Fruit fly (Drosophila melanogaster) whole organism, wandering third instar larva: ENCODE data around the gene CG6878.

Source experiments
- CG32264 ChIP-seq: fragments of 200-800 bp; sonication (Bioruptor generic); optimal IDR thresholded peaks from 2 replicates; lab custom pipeline; 2016; ENCODE audit warnings: missing biosample characterization, missing genetic modification characterization
- Hr78 ChIP-seq: fragments of >200 bp; optimal IDR thresholded peaks from 2 replicates; lab custom pipeline; 2017; ENCODE audit warnings: missing biosample characterization, missing genetic modification characterization
- Vsx2 ChIP-seq: fragments of 200-300, 225-300 bp; sonication (Bioruptor generic); optimal IDR thresholded peaks from 2 replicates; lab custom pipeline; 2018; ENCODE audit warnings: missing biosample characterization, missing genetic modification characterization; ENCODE audit not compliant: partially characterized antibody
- fru ChIP-seq: fragments of 200-800 bp; sonication (Bioruptor generic); optimal IDR thresholded peaks from 3 replicates; lab custom pipeline; 2016; ENCODE audit warnings: missing biosample characterization, mild to moderate bottlenecking, missing genetic modification characterization
- h ChIP-seq: fragments of 200-800 bp; sonication (Bioruptor generic); optimal IDR thresholded peaks from 3 replicates; lab custom pipeline; 2016; ENCODE audit warnings: missing biosample characterization, mild to moderate bottlenecking, missing genetic modification characterization
- pan ChIP-seq: fragments of >200 bp; optimal IDR thresholded peaks from 2 replicates; lab custom pipeline; 2017
- psq ChIP-seq: fragments of 200-800 bp; sonication (Bioruptor generic); optimal IDR thresholded peaks from 3 replicates; lab custom pipeline; 2017; ENCODE audit warnings: missing biosample characterization, mild to moderate bottlenecking, missing genetic modification characterization, moderate library complexity
- rgr ChIP-seq: fragments of 200-800 bp; sonication (Bioruptor generic); optimal IDR thresholded peaks from 3 replicates; lab custom pipeline; 2016; ENCODE audit warnings: missing biosample characterization, mild to moderate bottlenecking, missing genetic modification characterization

dm6 chr3L:15192172-15192571 is 30.6 kb downstream of the CG6878 start:
- no peak for TF ChIP-seq Vsx2 (GFP tag; lab: Kevin White, UChicago)
- no peak for TF ChIP-seq h
- TF ChIP-seq CG32264 (GFP tag; lab: Kevin White, UChicago) = no peak
- TF ChIP-seq pan (lab: Kevin White, UChicago) = no peak
- no peak for TF ChIP-seq psq
- TF ChIP-seq fru (GFP tag; lab: Kevin White, UChicago) = no peak
- no peak for TF ChIP-seq Hr78 (GFP tag; lab: Kevin White, UChicago)
- TF ChIP-seq rgr (GFP tag; lab: Kevin White, UChicago) = no peak
